Worm (Caenorhabditis elegans) whole organism, L2 larva: ENCODE data around the gene pfs-2.
A peak's percentile ranks its signal among the peaks of the same experiment; 100 is the strongest.

Experiments
- C34F6.9 ChIP-seq: fragments of 150-350 bp; optimal IDR thresholded peaks from 2 replicates; lab custom pipeline; 2014; ENCODE audit warnings: missing biosample characterization, missing genetic modification characterization
- F13H6.1 ChIP-seq: sonication (generic microtip); optimal IDR thresholded peaks from 2 replicates; lab custom pipeline; 2016; ENCODE audit warnings: missing genetic modification characterization, missing compliant biosample characterization
- R02D3.7 ChIP-seq: fragments of 150-350 bp; optimal IDR thresholded peaks from 2 replicates; lab custom pipeline; 2014; ENCODE audit warnings: missing biosample characterization, missing genetic modification characterization
- Y55F3AM.14 ChIP-seq: fragments of 200-800 bp; sonication (Bioruptor generic); optimal IDR thresholded peaks from 2 replicates; lab custom pipeline; 2018; ENCODE audit warnings: mild to moderate bottlenecking, missing genetic modification characterization, missing compliant biosample characterization
- ZK546.5 ChIP-seq: sonication (generic microtip); optimal IDR thresholded peaks from 2 replicates; lab custom pipeline; 2017; ENCODE audit warnings: missing biosample characterization, missing genetic modification characterization
- alr-1 ChIP-seq: fragments of 150-350 bp; optimal IDR thresholded peaks from 2 replicates; lab custom pipeline; 2014; ENCODE audit warnings: missing biosample characterization, missing genetic modification characterization
- aly-2 ChIP-seq: fragments of 150-350 bp; optimal IDR thresholded peaks from 2 replicates; lab custom pipeline; 2014; ENCODE audit warnings: missing biosample characterization, missing genetic modification characterization
- ama-1 ChIP-seq: fragments of 150-350 bp; optimal IDR thresholded peaks from 2 replicates; lab custom pipeline; 2018; ENCODE audit warnings: inconsistent platforms
- blmp-1 ChIP-seq: sonication (generic microtip); optimal IDR thresholded peaks from 2 replicates; lab custom pipeline; 2017; ENCODE audit warnings: missing genetic modification characterization, mild to moderate bottlenecking, missing compliant biosample characterization, antibody characterized with exemption, moderate library complexity; ENCODE audit not compliant: insufficient read depth
- ceh-16 ChIP-seq: fragments of 150-350 bp; optimal IDR thresholded peaks from 2 replicates; lab custom pipeline; 2014; ENCODE audit warnings: missing biosample characterization, missing genetic modification characterization
- ceh-82 ChIP-seq: fragments of 150-350 bp; optimal IDR thresholded peaks from 2 replicates; lab custom pipeline; 2014; ENCODE audit warnings: missing biosample characterization, missing genetic modification characterization
- crh-2 ChIP-seq: sonication (generic microtip); optimal IDR thresholded peaks from 2 replicates; lab custom pipeline; 2017; ENCODE audit warnings: missing biosample characterization, missing genetic modification characterization
- dmd-4 ChIP-seq: sonication (generic microtip); optimal IDR thresholded peaks from 2 replicates; lab custom pipeline; 2017; ENCODE audit warnings: missing biosample characterization, missing genetic modification characterization
- elt-1 ChIP-seq: fragments of 150-350 bp; optimal IDR thresholded peaks from 2 replicates; lab custom pipeline; 2014; ENCODE audit warnings: missing biosample characterization, missing genetic modification characterization
- elt-3 ChIP-seq: sonication (generic microtip); optimal IDR thresholded peaks from 2 replicates; lab custom pipeline; 2017; ENCODE audit warnings: missing biosample characterization, missing genetic modification characterization
- gmeb-1 ChIP-seq: fragments of 150-350 bp; optimal IDR thresholded peaks from 2 replicates; lab custom pipeline; 2014; ENCODE audit warnings: missing biosample characterization, missing genetic modification characterization
- lin-11 ChIP-seq: fragments of 150-350 bp; sonication (generic microtip); optimal IDR thresholded peaks from 2 replicates; lab custom pipeline; 2014; ENCODE audit warnings: missing biosample characterization, missing genetic modification characterization, inconsistent platforms, mixed read lengths
- lin-13 ChIP-seq: fragments of 150-350 bp; optimal IDR thresholded peaks from 2 replicates; lab custom pipeline; 2014; ENCODE audit warnings: missing biosample characterization, missing genetic modification reagents, missing genetic modification characterization
- lin-39 ChIP-seq: fragments of 150-350 bp; optimal IDR thresholded peaks from 2 replicates; lab custom pipeline; 2014; ENCODE audit warnings: missing biosample characterization, missing genetic modification reagents, missing genetic modification characterization
- lsy-2 ChIP-seq, 2 experiments: fragments of 150-350 bp in 1 of 2; sonication (generic microtip) in 1 of 2; optimal IDR thresholded peaks; 2 replicates each; lab custom pipeline; 2014 to 2017; ENCODE audit warnings: missing biosample characterization in 2 of 2, missing genetic modification characterization in 2 of 2
- mab-5 ChIP-seq: fragments of 150-350 bp; optimal IDR thresholded peaks from 2 replicates; lab custom pipeline; 2014; ENCODE audit warnings: missing biosample characterization, missing genetic modification characterization
- mbf-1 ChIP-seq: sonication (generic microtip); optimal IDR thresholded peaks from 2 replicates; lab custom pipeline; 2017; ENCODE audit warnings: missing biosample characterization, missing genetic modification characterization
- mdl-1 ChIP-seq, 2 experiments: fragments of 150-350 bp in 1 of 2; sonication (generic microtip) in 1 of 2; optimal IDR thresholded peaks; 2 replicates each; lab custom pipeline; 2017; ENCODE audit warnings: missing biosample characterization in 2 of 2, missing genetic modification characterization in 2 of 2
- nhr-10 ChIP-seq: sonication (generic microtip); optimal IDR thresholded peaks from 2 replicates; lab custom pipeline; 2017; ENCODE audit warnings: missing biosample characterization, missing genetic modification characterization
- nhr-11 ChIP-seq: fragments of 150-350 bp; optimal IDR thresholded peaks from 2 replicates; lab custom pipeline; 2014; ENCODE audit warnings: missing biosample characterization, missing genetic modification characterization
- nhr-12 ChIP-seq: fragments of 150-350 bp; optimal IDR thresholded peaks from 2 replicates; lab custom pipeline; 2014; ENCODE audit warnings: missing biosample characterization, missing genetic modification characterization
- nhr-21 ChIP-seq: fragments of 150-350 bp; optimal IDR thresholded peaks from 2 replicates; lab custom pipeline; 2014; ENCODE audit warnings: missing biosample characterization, missing genetic modification characterization
- nhr-23 ChIP-seq: fragments of 150-350 bp; optimal IDR thresholded peaks from 2 replicates; lab custom pipeline; 2014; ENCODE audit warnings: missing biosample characterization, missing genetic modification reagents, missing genetic modification characterization
- nhr-237 ChIP-seq: fragments of 150-350 bp; optimal IDR thresholded peaks from 2 replicates; lab custom pipeline; 2014; ENCODE audit warnings: missing biosample characterization, missing genetic modification characterization
- nhr-25 ChIP-seq: fragments of 150-350 bp; sonication (generic microtip); optimal IDR thresholded peaks from 3 replicates; lab custom pipeline; 2014; ENCODE audit warnings: missing biosample characterization, missing genetic modification characterization
- nhr-6 ChIP-seq: fragments of 150-350 bp; optimal IDR thresholded peaks from 2 replicates; lab custom pipeline; 2014; ENCODE audit warnings: missing biosample characterization, missing genetic modification characterization
- nhr-77 ChIP-seq: fragments of 150-350 bp; optimal IDR thresholded peaks from 2 replicates; lab custom pipeline; 2014; ENCODE audit warnings: missing biosample characterization, missing genetic modification characterization
- peb-1 ChIP-seq: fragments of 150-350 bp; optimal IDR thresholded peaks from 2 replicates; lab custom pipeline; 2014; ENCODE audit warnings: missing biosample characterization, missing genetic modification characterization
- sem-4 ChIP-seq: fragments of 150-350 bp; optimal IDR thresholded peaks from 2 replicates; lab custom pipeline; 2014; ENCODE audit warnings: missing biosample characterization, missing genetic modification reagents, missing genetic modification characterization
- skn-1 ChIP-seq: sonication (generic microtip); optimal IDR thresholded peaks from 2 replicates; lab custom pipeline; 2017; ENCODE audit warnings: missing biosample characterization, missing genetic modification characterization
- sma-3 ChIP-seq: sonication (generic microtip); optimal IDR thresholded peaks from 2 replicates; lab custom pipeline; 2016; ENCODE audit warnings: missing genetic modification reagents, missing genetic modification characterization, missing compliant biosample characterization
- sma-9 ChIP-seq, 2 experiments: fragments of 150-350 bp in 1 of 2; sonication (generic microtip) in 1 of 2; optimal IDR thresholded peaks; 2 replicates each; lab custom pipeline; 2014 to 2016; ENCODE audit warnings: missing genetic modification characterization in 2 of 2, mild to moderate bottlenecking in 1 of 2, missing biosample characterization in 1 of 2, missing compliant biosample characterization in 1 of 2, missing genetic modification reagents in 1 of 2, moderate library complexity in 1 of 2
- snpc-4 ChIP-seq: fragments of 150-350 bp; optimal IDR thresholded peaks from 2 replicates; lab custom pipeline; 2014; ENCODE audit warnings: missing biosample characterization, missing genetic modification characterization
- unc-39 ChIP-seq: fragments of 150-350 bp; optimal IDR thresholded peaks from 2 replicates; lab custom pipeline; 2014; ENCODE audit warnings: missing biosample characterization, missing genetic modification characterization
- unc-55 ChIP-seq: fragments of 150-350 bp; sonication (generic microtip); optimal IDR thresholded peaks from 3 replicates; lab custom pipeline; 2014; ENCODE audit warnings: missing biosample characterization, missing genetic modification reagents, missing genetic modification characterization
- unc-62 ChIP-seq: fragments of 150-350 bp; optimal IDR thresholded peaks from 2 replicates; lab custom pipeline; 2014; ENCODE audit warnings: missing biosample characterization, missing genetic modification reagents, missing genetic modification characterization
- zag-1 ChIP-seq: fragments of 150-350 bp; optimal IDR thresholded peaks from 2 replicates; lab custom pipeline; 2014; ENCODE audit warnings: missing biosample characterization, missing genetic modification characterization
- ztf-1 ChIP-seq: fragments of 200-800 bp; sonication (Bioruptor generic); conservative IDR thresholded peaks from 2 replicates; pipeline ENCODE4 v1.3.6; 2022; ENCODE audit warnings: missing genetic modification characterization, missing compliant biosample characterization
- ztf-11 ChIP-seq: sonication (generic microtip); optimal IDR thresholded peaks from 2 replicates; lab custom pipeline; 2017; ENCODE audit warnings: missing biosample characterization, missing genetic modification characterization

Gene pfs-2

ce11 chrII:14383644-14384043, 25.5 kb downstream of the pfs-2 start, which contains the start of gene mes-2 (continued):
- TF ChIP-seq nhr-21 (tag; lab: Kevin White, UChicago) (peak; percentile 70), nhr-10 (tag; lab: Kevin White, UChicago) (peak; percentile 57), unc-62 (GFP tag; lab: Kevin White, UChicago) (no peak), mbf-1 (tag; lab: Kevin White, UChicago) (no peak), zag-1 (tag; lab: Kevin White, UChicago) (no peak), sma-9 (GFP tag; optimal IDR thresholded peaks at IDR 0.05; lab: Kevin White, UChicago) (no peak), sma-9 (tag; optimal IDR thresholded peaks at IDR 0.05; lab: Kevin White, UChicago) (no peak), nhr-12 (tag; lab: Kevin White, UChicago) (no peak), ZK546.5 (tag; lab: Kevin White, UChicago) (peak; percentile 25), mdl-1 (tag; optimal IDR thresholded peaks at IDR 0.05; lab: Kevin White, UChicago) (no peak), nhr-25 (tag; lab: Kevin White, UChicago) (peak; percentile 72), unc-55 (GFP tag; lab: Kevin White, UChicago) (peak; percentile 95), nhr-237 (tag; lab: Kevin White, UChicago) (no peak), snpc-4 (tag; lab: Kevin White, UChicago) (peak; percentile 72), lsy-2 (tag; optimal IDR thresholded peaks at IDR 0.05; lab: Kevin White, UChicago) (peak; percentile 82 to 92), ztf-1 (GFP tag; lab: Robert Waterston, UW) (no peak), elt-3 (tag; lab: Kevin White, UChicago) (no peak), peb-1 (tag; lab: Kevin White, UChicago) (no peak), alr-1 (tag; lab: Kevin White, UChicago) (no peak), aly-2 (tag; lab: Kevin White, UChicago) (no peak), nhr-11 (tag; lab: Kevin White, UChicago) (no peak), dmd-4 (tag; lab: Kevin White, UChicago) (no peak), lin-13 (peak; percentile 79), nhr-23 (no peak), gmeb-1 (peak; percentile 99)

- no peak for TF ChIP-seq unc-39 (tag; lab: Kevin White, UChicago)
- TF ChIP-seq lsy-2 (tag; optimal IDR thresholded peaks at IDR 0.05; lab: Kevin White, UChicago): no peak
- TF ChIP-seq nhr-10 (tag; lab: Kevin White, UChicago): no peak
- TF ChIP-seq peb-1 (tag; lab: Kevin White, UChicago): no peak
- no peak for TF ChIP-seq ceh-16
- TF ChIP-seq lin-39 (tag; lab: Kevin White, UChicago): no peak
- no peak for TF ChIP-seq lin-11 (tag; lab: Kevin White, UChicago)
- TF ChIP-seq mbf-1 (tag; lab: Kevin White, UChicago): no peak
- TF ChIP-seq unc-62 (GFP tag; lab: Kevin White, UChicago): no peak
- no peak for TF ChIP-seq mdl-1 (tag; optimal IDR thresholded peaks at IDR 0.05; lab: Kevin White, UChicago)
- TF ChIP-seq nhr-6 (tag; lab: Kevin White, UChicago): no peak
- no peak for TF ChIP-seq ceh-82
- TF ChIP-seq skn-1: no peak
- no peak for TF ChIP-seq elt-1 (tag; lab: Kevin White, UChicago)
Observed at ce11 chrII:14388213-14388612, 30.0 kb downstream of the pfs-2 start, which contains the start of gene F26H11.8. Gene F26H11.8, plus strand, starts transcription at chrII:14388513.

- TF ChIP-seq nhr-21 (tag; lab: Kevin White, UChicago) (no peak), crh-2 (tag; lab: Kevin White, UChicago) (peak; percentile 35), dmd-4 (tag; lab: Kevin White, UChicago) (no peak), nhr-10 (tag; lab: Kevin White, UChicago) (no peak), gmeb-1 (peak; percentile 83), mab-5 (tag; lab: Kevin White, UChicago) (no peak), ztf-1 (GFP tag; lab: Robert Waterston, UW) (no peak), unc-55 (GFP tag; lab: Kevin White, UChicago) (peak; percentile 86), lin-13 (peak; percentile 47), peb-1 (tag; lab: Kevin White, UChicago) (no peak), F13H6.1 (peak; percentile 7), elt-3 (tag; lab: Kevin White, UChicago) (no peak), unc-39 (tag; lab: Kevin White, UChicago) (no peak), nhr-23 (no peak), zag-1 (tag; lab: Kevin White, UChicago) (no peak), ceh-16 (no peak), nhr-77 (tag; lab: Kevin White, UChicago) (no peak), Y55F3AM.14 (no peak), nhr-12 (tag; lab: Kevin White, UChicago) (no peak), sma-3 (GFP tag; lab: Kevin White, UChicago) (no peak), sem-4 (no peak), lin-11 (tag; lab: Kevin White, UChicago) (peak; percentile 35), ztf-11 (tag; lab: Kevin White, UChicago) (no peak), blmp-1 (tag; lab: Kevin White, UChicago) (no peak), ama-1 (lab: Kevin White, UChicago) (no peak), ceh-82 (no peak), mbf-1 (tag; lab: Kevin White, UChicago) (no peak), alr-1 (tag; lab: Kevin White, UChicago) (no peak), C34F6.9 (peak; percentile 78), aly-2 (tag; lab: Kevin White, UChicago) (no peak), elt-1 (tag; lab: Kevin White, UChicago) (no peak), R02D3.7 (tag; lab: Kevin White, UChicago) (no peak), lin-39 (tag; lab: Kevin White, UChicago) (no peak)
Observed at ce11 chrII:14390036-14390763, 32.0 kb downstream of the pfs-2 start, which contains the start of the genes kbp-3 and nurf-1. Gene kbp-3, minus strand, starts transcription at chrII:14390078. Gene nurf-1, plus strand, starts transcription at chrII:14390713.
